Worm (Caenorhabditis elegans): ENCODE results near the gene Y50D4C.12.

The Y50D4C.12 gene

DNA sequence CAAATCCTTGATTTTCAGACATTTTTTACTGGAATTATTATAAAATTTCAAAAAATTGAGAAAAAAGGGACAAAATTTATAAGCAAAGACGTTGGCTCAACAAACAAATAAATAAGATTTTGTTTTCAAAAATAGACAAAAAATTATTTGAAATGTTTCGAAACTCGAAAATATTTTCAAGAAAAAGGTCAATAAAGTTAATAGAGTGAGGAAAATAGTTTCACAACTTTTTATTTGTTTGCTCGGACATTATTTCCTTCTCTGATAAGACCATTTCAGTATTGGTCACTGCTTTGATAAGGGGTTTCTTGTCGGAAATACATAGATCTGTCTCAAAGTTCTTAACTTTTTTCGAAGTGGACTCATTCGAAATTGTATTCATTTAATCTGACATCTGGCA is 44.7 kb downstream of the Y50D4C.12 start, which contains the start of gene R09A1.3:
Gene R09A1.3, minus strand, starts transcription at position 31 of the 400 bp plus-strand sequence.
- TF ChIP-seq jun-1 (tag; optimal IDR thresholded peaks at IDR 0.05), result no peak
- TF ChIP-seq lin-15B (tag; optimal IDR thresholded peaks at IDR 0.05), result no peak
- no peak for TF ChIP-seq hlh-17 (GFP tag; optimal IDR thresholded peaks at IDR 0.05; ENCODE audit: borderline replicate concordance)
- no peak for TF ChIP-seq mef-2 (tag; optimal IDR thresholded peaks at IDR 0.05)
- no peak for TF ChIP-seq unc-98 (GFP tag; IDR thresholded peaks at IDR 0.05)
- TF ChIP-seq ceh-90 (tag; optimal IDR thresholded peaks at IDR 0.05), result no peak
- no peak for TF ChIP-seq efl-1 (optimal IDR thresholded peaks at IDR 0.05)
- TF ChIP-seq efl-1 (GFP tag; optimal IDR thresholded peaks at IDR 0.05 in 1 of 2), result no peak
- no peak for TF ChIP-seq rnt-1 (tag; optimal IDR thresholded peaks at IDR 0.05)

Data from whole organism, L1 larva.